Worm (Caenorhabditis elegans) whole organism, dauer: Measurements from ENCODE around the gene C38H2.3.

Experiments
- unc-62 ChIP-seq: sonication (generic microtip); optimal IDR thresholded peaks from 2 replicates; lab custom pipeline; 2017; ENCODE audit warnings: missing biosample characterization, missing genetic modification reagents, missing genetic modification characterization

Gene C38H2.3

ce11 chrIII:10386476-10386875 is at the start of gene C38H2.3:
Gene C38H2.3 (minus strand): TSS chrIII:10386576.
- TF ChIP-seq unc-62: no peak

- no peak for TF ChIP-seq unc-62
Observed at ce11 chrIII:10432104-10432503, 45.7 kb upstream of the C38H2.3 start.

DNA sequence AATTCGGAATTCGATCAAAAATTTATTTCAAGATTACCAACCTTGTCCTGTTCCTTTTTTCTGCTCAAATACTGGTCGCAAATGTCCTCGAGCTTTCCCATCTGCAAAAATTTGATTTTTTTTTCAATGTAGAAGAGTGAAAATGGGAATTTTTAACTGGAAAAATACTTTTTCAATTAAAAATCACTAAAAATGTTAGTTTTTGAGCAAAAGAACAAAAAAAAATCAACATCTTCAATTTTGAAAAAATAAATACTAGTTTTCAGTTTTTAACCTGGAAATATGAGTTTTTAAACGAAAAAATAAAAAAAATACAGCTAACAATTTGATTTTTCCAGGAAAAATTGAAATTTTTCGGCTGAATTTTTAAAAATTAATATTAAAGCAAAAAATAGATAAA is 41.5 kb upstream of the C38H2.3 start, which contains the start of gene prp-3:
Gene prp-3 (minus strand): TSS at position 101 of the 400 bp plus-strand sequence.
- no peak for TF ChIP-seq unc-62

ce11 chrIII:10423906-10424305 is 37.5 kb upstream of the C38H2.3 start, which contains the start of gene M03C11.6:
Gene M03C11.6 (minus strand): TSS chrIII:10424006.
- no peak for TF ChIP-seq unc-62

DNA sequence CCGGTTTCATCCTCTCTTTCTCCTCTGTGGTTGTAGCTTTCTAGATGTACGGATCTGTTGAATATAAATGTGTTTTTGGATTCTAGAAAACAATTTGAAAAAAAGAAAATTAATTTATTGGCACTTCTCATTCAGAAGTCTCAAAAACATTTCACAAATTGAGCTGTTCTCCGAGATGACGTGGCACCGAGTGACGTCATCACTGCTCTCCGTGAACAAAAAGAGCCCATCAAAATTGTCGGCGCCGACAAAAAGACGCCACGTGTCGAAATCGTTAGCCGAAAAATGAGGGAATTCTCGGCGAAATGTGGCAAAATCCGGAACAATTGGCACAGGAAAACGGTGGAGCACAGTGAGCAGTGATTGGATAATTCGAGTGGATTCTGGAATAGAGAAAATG is 35.3 kb upstream of the C38H2.3 start:
- no peak for TF ChIP-seq unc-62

ce11 chrIII:10415822-10416221 is 29.4 kb upstream of the C38H2.3 start, which contains the start of gene ymel-1:
Gene ymel-1 (plus strand): TSS chrIII:10416139.
- no peak for TF ChIP-seq unc-62

- no peak for TF ChIP-seq unc-62
Observed at ce11 chrIII:10407198-10407663, 20.9 kb upstream of the C38H2.3 start, which contains the start of gene hat-1. Gene hat-1 (minus strand): TSS chrIII:10407248.

DNA sequence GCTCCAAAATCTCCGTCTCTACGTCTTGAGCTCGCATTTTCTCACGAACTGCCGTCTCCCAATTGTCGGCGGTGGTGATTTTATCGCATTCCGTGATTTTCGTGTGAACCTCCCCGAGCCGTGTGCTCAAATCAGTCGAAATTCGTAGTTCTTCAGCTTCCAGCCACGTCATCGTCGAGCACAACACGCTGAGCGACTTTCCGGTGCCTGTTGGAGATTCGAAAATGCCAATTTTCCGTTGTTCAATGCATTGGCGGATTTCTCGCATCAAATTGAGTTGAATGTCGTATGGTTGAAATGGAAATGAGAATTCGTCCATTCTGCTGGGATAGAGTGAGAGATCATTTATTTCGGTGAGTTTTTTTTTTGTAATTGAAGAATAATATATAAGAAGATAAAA is 18.5 kb upstream of the C38H2.3 start, which contains the start of the genes M03C11.3 and chl-1:
Gene M03C11.3 (plus strand): TSS at position 153 of the 400 bp plus-strand sequence.
Gene chl-1 (minus strand): TSS at position 323 of the 400 bp plus-strand sequence.
- TF ChIP-seq unc-62: no peak

ce11 chrIII:10398919-10399318 is 12.5 kb upstream of the C38H2.3 start:
- no peak for TF ChIP-seq unc-62

ce11 chrIII:10396891-10397502 is 10.6 kb upstream of the C38H2.3 start:
- TF ChIP-seq unc-62: no peak

DNA sequence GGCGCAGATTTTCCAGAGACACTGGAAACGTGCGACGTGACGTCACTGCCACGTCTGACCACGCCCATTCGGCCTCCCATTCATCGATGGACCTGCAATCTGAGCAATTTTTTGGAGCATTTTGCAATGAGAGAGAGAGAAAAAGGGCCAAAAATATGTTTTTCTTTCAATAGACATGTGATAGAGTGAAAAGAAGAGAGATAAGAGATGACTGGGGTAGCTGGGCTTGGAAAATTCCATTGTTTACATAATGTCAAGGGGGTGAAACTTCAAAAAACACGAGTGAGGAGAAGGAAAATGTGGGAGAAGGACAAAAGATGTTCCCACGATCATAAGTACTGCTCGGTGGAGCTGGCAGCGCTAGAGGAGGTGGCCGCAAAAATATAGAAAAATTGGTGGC is 9.6 kb upstream of the C38H2.3 start, which contains the start of gene M03C11.1:
Gene M03C11.1 (minus strand): TSS at position 101 of the 400 bp plus-strand sequence.
- TF ChIP-seq unc-62: no peak

DNA sequence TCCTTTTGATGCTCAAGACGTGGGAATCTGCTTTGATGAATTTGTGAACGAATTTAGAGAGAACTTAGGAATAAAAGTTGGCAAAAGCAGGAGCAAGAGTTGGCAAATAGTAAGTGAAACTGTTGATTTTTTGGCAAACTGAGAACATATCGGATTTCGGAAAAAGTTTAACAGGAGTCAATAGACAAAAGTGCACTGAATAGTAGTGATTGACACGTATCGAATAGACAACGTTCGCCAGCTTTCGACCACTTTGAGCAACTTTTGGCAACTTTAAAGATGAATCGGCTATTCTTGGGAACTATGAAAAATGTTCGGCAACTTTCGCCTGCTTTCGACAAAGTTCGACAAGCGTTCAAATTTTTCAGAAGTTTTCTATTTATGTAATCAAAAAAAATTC is 5.3 kb upstream of the C38H2.3 start, which contains the start of gene M03C11.9:
Gene M03C11.9 (minus strand): TSS at position 101 of the 400 bp plus-strand sequence.
- TF ChIP-seq unc-62: no peak

ce11 chrIII:10389608-10390007 is 3.2 kb upstream of the C38H2.3 start:
- no peak for TF ChIP-seq unc-62

DNA sequence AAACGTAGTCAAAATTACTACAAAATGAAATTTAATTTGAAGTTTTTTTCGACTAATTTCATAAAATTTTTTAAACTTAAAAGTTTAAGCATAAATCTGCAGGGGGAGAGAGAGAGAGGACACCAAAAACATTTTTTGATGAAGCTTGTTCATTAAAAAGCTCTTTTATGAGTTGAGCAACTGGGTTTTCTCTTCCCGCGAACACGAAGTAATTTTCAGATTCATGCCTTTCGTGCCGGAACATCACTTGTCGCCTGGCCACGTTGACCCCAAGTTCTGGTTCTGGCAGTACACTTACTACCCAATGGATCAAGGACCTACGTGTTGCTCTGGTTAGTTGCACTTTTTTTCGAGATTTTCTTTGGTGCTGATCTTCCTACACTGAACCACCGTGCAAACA is 2.6 kb downstream of the C38H2.3 start:
- no peak for TF ChIP-seq unc-62

DNA sequence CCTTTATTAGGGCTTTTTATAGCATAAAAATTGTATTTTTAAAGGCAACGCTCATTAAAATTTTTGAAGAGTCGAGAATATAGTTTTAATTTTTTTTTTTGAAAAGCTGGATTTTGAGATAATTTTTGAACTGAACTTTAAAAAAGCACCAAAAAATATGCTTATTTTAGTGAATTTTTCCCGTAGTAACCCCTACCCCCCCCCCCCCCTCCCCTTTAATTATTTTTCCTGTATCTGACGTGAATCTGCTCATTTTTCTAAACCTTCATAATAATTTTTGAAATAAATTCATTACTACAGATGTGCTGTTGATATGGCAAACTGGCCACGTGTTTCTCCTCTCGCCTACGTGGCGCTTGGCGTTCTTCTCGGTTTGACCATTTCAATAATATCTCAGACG is 4.9 kb downstream of the C38H2.3 start, which contains the start of gene C38H2.2:
Gene C38H2.2 (plus strand): TSS at position 301 of the 400 bp plus-strand sequence.
- no peak for TF ChIP-seq unc-62

DNA sequence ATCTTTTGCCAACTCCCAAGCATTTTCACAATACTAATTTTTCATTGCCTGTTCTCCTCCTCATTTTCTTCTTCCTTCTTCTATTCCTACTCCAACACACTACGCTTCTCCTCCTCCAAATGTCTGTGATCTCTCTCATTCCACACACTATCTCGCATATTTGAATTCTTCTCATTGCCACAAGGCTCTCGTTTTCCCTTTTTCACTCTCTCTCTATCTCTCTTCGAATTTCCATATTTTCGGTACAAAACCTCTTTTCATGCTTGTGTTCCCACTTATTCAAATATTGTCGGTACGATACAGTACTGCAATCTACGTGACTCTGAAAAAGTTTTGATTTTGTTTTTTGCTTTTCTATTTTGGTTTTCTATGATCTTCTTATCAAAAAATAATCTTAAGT is 5.7 kb downstream of the C38H2.3 start:
- no peak for TF ChIP-seq unc-62

- TF ChIP-seq unc-62: no peak
Observed at ce11 chrIII:10379632-10380031, 6.7 kb downstream of the C38H2.3 start.

DNA sequence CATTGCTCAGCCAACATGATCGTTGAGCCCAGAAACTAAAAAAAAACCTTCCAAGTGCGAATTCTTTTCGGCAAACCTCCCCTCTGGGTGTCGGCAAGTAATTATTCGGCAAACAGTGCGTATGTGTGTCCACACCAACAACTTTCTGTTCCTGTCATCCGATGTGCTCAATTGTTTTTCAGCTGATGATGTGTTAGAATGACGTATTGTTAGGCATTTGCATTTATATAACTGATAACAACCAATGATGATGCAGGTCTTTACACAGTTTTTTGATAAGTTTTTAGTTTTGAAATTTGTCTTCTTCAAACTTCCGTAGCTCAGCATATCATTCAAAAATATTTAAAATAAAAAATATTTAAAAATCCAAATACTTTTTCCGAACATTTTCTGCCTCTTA is 7.5 kb downstream of the C38H2.3 start:
- no peak for TF ChIP-seq unc-62
